Worm (Caenorhabditis elegans) whole organism, early embryonic: ENCODE measurements around the gene mca-2.

Experiments
- aly-1 ChIP-seq: sonication (generic microtip); optimal IDR thresholded peaks from 2 replicates; lab custom pipeline; 2016; ENCODE audit warnings: missing genetic modification characterization, missing compliant biosample characterization
- ama-1 ChIP-seq: fragments of 150-350 bp; optimal IDR thresholded peaks from 2 replicates; lab custom pipeline; 2014
- hnd-1 ChIP-seq: sonication (generic microtip); optimal IDR thresholded peaks from 2 replicates; lab custom pipeline; 2016; ENCODE audit warnings: missing genetic modification characterization, missing compliant biosample characterization
- tbx-37 ChIP-seq: fragments of 200-800 bp; sonication (Bioruptor generic); conservative IDR thresholded peaks from 2 replicates; pipeline ENCODE4 v1.3.6; 2022; ENCODE audit warnings: missing genetic modification reagents, missing genetic modification characterization, missing compliant biosample characterization
- tra-4 ChIP-seq: sonication (generic microtip); optimal IDR thresholded peaks from 2 replicates; lab custom pipeline; 2017; ENCODE audit warnings: missing genetic modification characterization, missing compliant biosample characterization

DNA sequence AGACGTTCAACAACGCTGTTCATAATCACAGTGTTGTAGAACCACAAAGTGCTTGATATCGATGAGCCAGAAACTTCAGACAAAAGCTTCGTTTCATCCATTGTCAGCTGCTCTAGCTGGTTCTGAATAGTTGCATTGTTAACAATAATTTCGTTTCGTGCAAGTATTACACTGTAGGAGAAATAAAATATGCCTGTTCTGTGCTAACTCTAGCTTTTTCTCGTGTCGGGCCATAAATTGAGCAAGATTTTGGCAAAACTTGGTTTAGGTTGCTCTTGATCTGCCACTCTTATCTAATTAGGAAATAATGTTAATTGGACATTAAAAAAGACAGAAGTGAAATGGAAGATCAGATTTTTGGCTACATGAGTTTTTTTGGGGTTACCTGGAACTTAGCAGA is 24.8 kb upstream of the mca-2 start, which contains the start of gene R05C11.2:
- TF ChIP-seq aly-1 (tag; lab: Kevin White, UChicago) (no peak), tra-4 (tag; lab: Kevin White, UChicago) (no peak), hnd-1 (tag; lab: Kevin White, UChicago) (no peak), ama-1 (lab: Kevin White, UChicago) (no peak), tbx-37 (GFP tag; lab: Robert Waterston, UW) (no peak)
